Fruit fly (Drosophila melanogaster) whole organism, prepupa: ENCODE measurements around the gene CG15056.

ENCODE experiments used
- CG7368 ChIP-seq: fragments of 200-800 bp; sonication (Bioruptor generic); optimal IDR thresholded peaks from 3 replicates; lab custom pipeline; 2016; ENCODE audit warnings: missing biosample characterization, missing genetic modification characterization
- Lpt ChIP-seq: fragments of 200-800 bp; sonication (Bioruptor generic); optimal IDR thresholded peaks from 3 replicates; lab custom pipeline; 2016; ENCODE audit warnings: missing biosample characterization, missing genetic modification characterization
- net ChIP-seq: fragments of 200-800 bp; sonication (Bioruptor generic); optimal IDR thresholded peaks from 3 replicates; lab custom pipeline; 2016; ENCODE audit warnings: missing biosample characterization, missing genetic modification characterization

- TF ChIP-seq Lpt (GFP tag; lab: Kevin White, UChicago) = peak; percentile 51
- no peak for TF ChIP-seq net (GFP tag; lab: Kevin White, UChicago)
- TF ChIP-seq CG7368 (GFP tag; lab: Kevin White, UChicago) = no peak
These were observed 49.0 kb upstream of the CG15056 start, which contains the start of gene CrebB for dm6 chrX:18366033-18366850.
